Worm (Caenorhabditis elegans) whole organism, L1 larva: ENCODE results near the gene set-20.
A peak's percentile ranks its signal among the peaks of the same experiment; 100 is the strongest.

Experiments used
- C16A3.4 ChIP-seq: fragments of 150-350 bp; optimal IDR thresholded peaks from 2 replicates; lab custom pipeline; 2014; ENCODE audit warnings: missing biosample characterization, missing genetic modification characterization
- C34B4.2 ChIP-seq: sonication (generic microtip); optimal IDR thresholded peaks from 2 replicates; lab custom pipeline; 2017; ENCODE audit warnings: mild to moderate bottlenecking, missing genetic modification characterization, missing compliant biosample characterization
- alr-1 ChIP-seq: fragments of 200-800 bp; sonication (Bioruptor generic); optimal IDR thresholded peaks from 2 replicates; lab custom pipeline; 2018; ENCODE audit warnings: borderline replicate concordance, mild to moderate bottlenecking, missing genetic modification characterization, missing compliant biosample characterization
- aly-2 ChIP-seq: fragments of 150-350 bp; optimal IDR thresholded peaks from 2 replicates; lab custom pipeline; 2014; ENCODE audit warnings: missing biosample characterization, missing genetic modification characterization
- ceh-82 ChIP-seq, 3 experiments: fragments of 150-350 bp in 1 of 3; sonication (generic microtip) in 2 of 3; optimal IDR thresholded peaks; 2 replicates each; lab custom pipeline; 2014 to 2017; ENCODE audit warnings: missing biosample characterization in 3 of 3, missing genetic modification characterization in 3 of 3
- dpl-1 ChIP-seq, 3 experiments: fragments of 150-350 bp in 2 of 3; sonication (generic microtip) in 1 of 3; optimal IDR thresholded peaks; 2 replicates each; lab custom pipeline; 2014 to 2017; ENCODE audit warnings: missing biosample characterization in 3 of 3, missing genetic modification characterization in 3 of 3, missing genetic modification reagents in 3 of 3
- efl-1 ChIP-seq, 4 experiments: fragments of 150-350 bp; optimal IDR thresholded peaks in 3 of 4; peaks in 1 of 4; 1 replicate in 1 of 4; 2 replicates in 3 of 4; lab custom pipeline; 2014; ENCODE audit warnings: missing biosample characterization in 2 of 4, missing genetic modification characterization in 2 of 4, missing genetic modification reagents in 2 of 4
- egl-27 ChIP-seq, 2 experiments: fragments of 150-350 bp in 1 of 2; sonication (generic microtip); optimal IDR thresholded peaks; 3 replicates each; lab custom pipeline; 2017 to 2018; ENCODE audit warnings: missing biosample characterization in 2 of 2, missing genetic modification characterization in 2 of 2, missing genetic modification reagents in 2 of 2
- elt-2 ChIP-seq: sonication (generic microtip); optimal IDR thresholded peaks from 2 replicates; lab custom pipeline; 2016; ENCODE audit warnings: missing genetic modification characterization, mild to moderate bottlenecking, inconsistent platforms, missing compliant biosample characterization, missing genetic modification reagents
- elt-3 ChIP-seq, 6 experiments: fragments of 150-350 bp in 1 of 6; sonication (generic microtip); optimal IDR thresholded peaks; 2 replicates each; lab custom pipeline; 2017 to 2018; ENCODE audit warnings: missing biosample characterization in 6 of 6, missing genetic modification characterization in 6 of 6, inconsistent platforms in 1 of 6
- fkh-10 ChIP-seq: sonication (generic microtip); optimal IDR thresholded peaks from 2 replicates; lab custom pipeline; 2017; ENCODE audit warnings: missing biosample characterization, missing genetic modification reagents, missing genetic modification characterization
- fos-1 ChIP-seq: fragments of 150-350 bp; optimal IDR thresholded peaks from 2 replicates; lab custom pipeline; 2014; ENCODE audit warnings: missing biosample characterization, missing genetic modification characterization
- grh-1 ChIP-seq: fragments of 200-800 bp; sonication (Bioruptor generic); IDR thresholded peaks from 2 replicates; pipeline ENCODE4 v1.3.6; 2022; ENCODE audit warnings: missing genetic modification reagents, missing genetic modification characterization, missing compliant biosample characterization
- hlh-17 ChIP-seq: fragments of 200-800 bp; sonication (Bioruptor generic); optimal IDR thresholded peaks from 2 replicates; lab custom pipeline; 2018; ENCODE audit warnings: missing genetic modification characterization, mild to moderate bottlenecking, missing compliant biosample characterization, moderate library complexity, borderline replicate concordance
- hlh-4 ChIP-seq: sonication (generic microtip); optimal IDR thresholded peaks from 2 replicates; lab custom pipeline; 2016; ENCODE audit warnings: mild to moderate bottlenecking, missing genetic modification characterization, missing compliant biosample characterization
- irx-1 ChIP-seq: sonication (generic microtip); optimal IDR thresholded peaks from 2 replicates; lab custom pipeline; 2016; ENCODE audit warnings: missing genetic modification characterization, missing compliant biosample characterization
- isw-1 ChIP-seq: fragments of 200-800 bp; sonication (Bioruptor generic); IDR thresholded peaks from 2 replicates; pipeline ENCODE4 v1.3.6; 2022; ENCODE audit warnings: missing genetic modification characterization, missing compliant biosample characterization
- lin-13 ChIP-seq: fragments of 150-350 bp; optimal IDR thresholded peaks from 2 replicates; lab custom pipeline; 2014; ENCODE audit warnings: missing biosample characterization, missing genetic modification reagents, missing genetic modification characterization
- lin-14 ChIP-seq: fragments of 200-800 bp; sonication (Bioruptor generic); optimal IDR thresholded peaks from 2 replicates; lab custom pipeline; 2018; ENCODE audit warnings: mild to moderate bottlenecking, missing genetic modification characterization, moderate library complexity, missing compliant biosample characterization
- lin-35 ChIP-seq, 2 experiments: fragments of 150-350 bp; optimal IDR thresholded peaks; 2 replicates each; lab custom pipeline; 2014; ENCODE audit warnings: missing biosample characterization in 2 of 2, missing genetic modification characterization in 2 of 2, missing genetic modification reagents in 2 of 2
- lin-39 ChIP-seq: fragments of 150-350 bp; optimal IDR thresholded peaks from 2 replicates; lab custom pipeline; 2014; ENCODE audit warnings: missing biosample characterization, missing genetic modification reagents, missing genetic modification characterization
- lir-3 ChIP-seq: sonication (generic microtip); optimal IDR thresholded peaks from 2 replicates; lab custom pipeline; 2016; ENCODE audit warnings: mild to moderate bottlenecking, missing genetic modification characterization, moderate library complexity, missing compliant biosample characterization; ENCODE audit not compliant: poor library complexity
- lsy-2 ChIP-seq, 2 experiments: fragments of 150-350 bp; optimal IDR thresholded peaks; 2 replicates each; lab custom pipeline; 2014; ENCODE audit warnings: missing biosample characterization in 2 of 2, missing genetic modification characterization in 2 of 2
- mef-2 ChIP-seq: fragments of 150-350 bp; optimal IDR thresholded peaks from 2 replicates; lab custom pipeline; 2014; ENCODE audit warnings: missing biosample characterization, missing genetic modification characterization
- nhr-19 ChIP-seq: fragments of 200-800 bp; sonication (Bioruptor generic); conservative IDR thresholded peaks from 2 replicates; pipeline ENCODE4 v1.3.6; 2022; ENCODE audit warnings: missing genetic modification characterization, missing compliant biosample characterization
- nhr-71 ChIP-seq: sonication (generic microtip); optimal IDR thresholded peaks from 2 replicates; lab custom pipeline; 2016; ENCODE audit warnings: mild to moderate bottlenecking, missing genetic modification characterization, moderate library complexity, missing compliant biosample characterization
- nhr-76 ChIP-seq: sonication (generic microtip); optimal IDR thresholded peaks from 2 replicates; lab custom pipeline; 2017; ENCODE audit warnings: missing biosample characterization, missing genetic modification characterization
- nhr-77 ChIP-seq: fragments of 150-350 bp; optimal IDR thresholded peaks from 2 replicates; lab custom pipeline; 2014; ENCODE audit warnings: missing biosample characterization, missing genetic modification characterization
- nhr-84 ChIP-seq: sonication (generic microtip); optimal IDR thresholded peaks from 2 replicates; lab custom pipeline; 2017; ENCODE audit warnings: missing biosample characterization, missing genetic modification characterization
- pax-3 ChIP-seq: fragments of 200-800 bp; sonication (Bioruptor generic); optimal IDR thresholded peaks from 2 replicates; lab custom pipeline; 2018; ENCODE audit warnings: mild to moderate bottlenecking, missing genetic modification characterization, moderate library complexity, missing compliant biosample characterization
- pqm-1 ChIP-seq: sonication (generic microtip); optimal IDR thresholded peaks from 3 replicates; lab custom pipeline; 2017; ENCODE audit warnings: missing biosample characterization, missing genetic modification characterization
- snpc-4 ChIP-seq: fragments of 150-350 bp; optimal IDR thresholded peaks from 2 replicates; lab custom pipeline; 2014; ENCODE audit warnings: missing biosample characterization, missing genetic modification characterization
- snu-23 ChIP-seq: sonication (generic microtip); optimal IDR thresholded peaks from 2 replicates; lab custom pipeline; 2016; ENCODE audit warnings: missing genetic modification characterization, missing compliant biosample characterization
- sox-4 ChIP-seq: sonication (generic microtip); optimal IDR thresholded peaks from 2 replicates; lab custom pipeline; 2016; ENCODE audit warnings: missing genetic modification characterization, missing compliant biosample characterization
- sptf-1 ChIP-seq: fragments of 150-350 bp; optimal IDR thresholded peaks from 2 replicates; lab custom pipeline; 2014; ENCODE audit warnings: missing biosample characterization, missing genetic modification characterization
- sup-37 ChIP-seq: fragments of 200-800 bp; sonication (Bioruptor generic); optimal IDR thresholded peaks from 2 replicates; lab custom pipeline; 2018; ENCODE audit warnings: mild to moderate bottlenecking, missing genetic modification characterization, missing compliant biosample characterization
- tbx-2 ChIP-seq: sonication (generic microtip); optimal IDR thresholded peaks from 2 replicates; lab custom pipeline; 2016; ENCODE audit warnings: missing genetic modification characterization, missing compliant biosample characterization
- unc-62 ChIP-seq: fragments of 150-350 bp; optimal IDR thresholded peaks from 2 replicates; lab custom pipeline; 2014; ENCODE audit warnings: missing biosample characterization, missing genetic modification reagents, missing genetic modification characterization
- ztf-11 ChIP-seq, 2 experiments: sonication (generic microtip); optimal IDR thresholded peaks; 2 replicates each; lab custom pipeline; 2016 to 2017; ENCODE audit warnings: missing genetic modification characterization in 2 of 2, missing biosample characterization in 1 of 2, missing compliant biosample characterization in 1 of 2
- ztf-4 ChIP-seq: fragments of 150-350 bp; optimal IDR thresholded peaks from 2 replicates; lab custom pipeline; 2014; ENCODE audit warnings: missing biosample characterization, missing genetic modification characterization

The set-20 gene

DNA sequence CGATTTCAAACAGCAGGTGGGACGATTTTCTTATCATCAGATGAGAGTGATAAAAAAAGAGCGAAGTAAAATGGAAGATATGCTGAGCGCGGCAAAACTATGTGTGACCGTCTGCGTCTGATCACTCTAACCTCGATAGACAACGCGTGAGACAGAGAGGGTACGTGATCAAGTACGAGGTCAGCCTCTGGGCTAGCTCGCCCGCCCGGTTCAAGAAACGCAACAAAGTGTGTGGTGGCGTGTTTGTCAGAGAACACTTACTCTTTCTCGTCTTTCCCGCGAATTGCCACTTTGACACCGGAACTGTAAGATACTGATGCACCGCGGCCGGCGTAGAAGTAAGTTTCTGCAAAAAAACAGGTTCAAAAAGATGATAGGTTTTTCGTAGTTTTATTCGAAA, 10.2 kb upstream of the set-20 start (continued):
- no peak for TF ChIP-seq sup-37
- peak; percentile 71 for TF ChIP-seq snu-23
- TF ChIP-seq nhr-76 (tag; lab: Kevin White, UChicago) = no peak
- TF ChIP-seq sox-4 (tag; lab: Kevin White, UChicago) = no peak
- TF ChIP-seq lin-13 = no peak
- TF ChIP-seq efl-1 (optimal IDR thresholded peaks at IDR 0.05; lab: Kevin White, UChicago) = peak in 1 of 2 experiments; percentile 27
- TF ChIP-seq efl-1 (GFP tag; optimal IDR thresholded peaks at IDR 0.05 in 1 of 2; lab: Kevin White, UChicago) = peak in 1 of 2 experiments; percentile 93
- TF ChIP-seq hlh-17 (GFP tag; lab: Kevin White, UChicago) = no peak
- no peak for TF ChIP-seq mef-2 (tag; lab: Kevin White, UChicago)
- TF ChIP-seq elt-3 (tag; optimal IDR thresholded peaks at IDR 0.05; lab: Kevin White, UChicago) = peak; percentile 2 to 77 (median 38)
- no peak for TF ChIP-seq ztf-11 (tag; optimal IDR thresholded peaks at IDR 0.05; lab: Kevin White, UChicago)
- peak; percentile 22 for TF ChIP-seq C16A3.4
- no peak for TF ChIP-seq unc-62 (GFP tag; lab: Kevin White, UChicago)
- no peak for TF ChIP-seq pax-3 (tag; lab: Kevin White, UChicago)
- TF ChIP-seq alr-1 = no peak
- TF ChIP-seq tbx-2 = peak; percentile 60
- no peak for TF ChIP-seq C34B4.2 (tag; lab: Kevin White, UChicago)
- no peak for TF ChIP-seq isw-1
- TF ChIP-seq sptf-1 (tag; lab: Kevin White, UChicago) = no peak
- no peak for TF ChIP-seq nhr-84 (tag; lab: Kevin White, UChicago)
- no peak for TF ChIP-seq irx-1 (tag; lab: Kevin White, UChicago)
- TF ChIP-seq egl-27 (tag; optimal IDR thresholded peaks at IDR 0.05; lab: Kevin White, UChicago) = no peak
- no peak for TF ChIP-seq lin-39 (tag; lab: Kevin White, UChicago)
- TF ChIP-seq, all 84 proteins: peak for 25

DNA sequence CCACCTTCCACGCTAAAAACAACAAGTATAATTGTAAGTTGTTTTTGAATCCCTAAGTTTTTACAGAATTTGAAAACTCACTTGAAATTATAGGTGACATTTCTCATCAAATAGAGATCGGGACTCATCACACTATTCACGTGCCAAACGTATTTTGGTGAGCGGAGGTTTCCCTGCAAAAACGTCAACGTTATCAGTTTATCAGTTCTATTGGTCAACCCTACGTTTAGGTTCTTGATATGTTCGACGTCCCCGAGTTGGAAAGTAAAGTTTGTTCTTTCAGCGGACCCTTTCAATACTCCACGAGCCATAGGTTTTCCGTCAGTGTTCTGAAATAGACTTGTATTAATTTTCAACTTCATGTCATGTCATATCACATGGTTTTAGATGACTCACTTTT, 9.5 kb upstream of the set-20 start:
- peak; percentile 2 for TF ChIP-seq elt-2 (tag; lab: Kevin White, UChicago)
- TF ChIP-seq nhr-71 = peak; percentile 2
- TF ChIP-seq pax-3 (tag; lab: Kevin White, UChicago) = no peak
- peak in 1 of 2 experiments; percentile 12 for TF ChIP-seq lin-35 (GFP tag; optimal IDR thresholded peaks at IDR 0.05; lab: Kevin White, UChicago)
- TF ChIP-seq efl-1 (optimal IDR thresholded peaks at IDR 0.05; lab: Kevin White, UChicago) = no peak
- peak in 1 of 2 experiments; percentile 90 for TF ChIP-seq efl-1 (GFP tag; optimal IDR thresholded peaks at IDR 0.05 in 1 of 2; lab: Kevin White, UChicago)

DNA sequence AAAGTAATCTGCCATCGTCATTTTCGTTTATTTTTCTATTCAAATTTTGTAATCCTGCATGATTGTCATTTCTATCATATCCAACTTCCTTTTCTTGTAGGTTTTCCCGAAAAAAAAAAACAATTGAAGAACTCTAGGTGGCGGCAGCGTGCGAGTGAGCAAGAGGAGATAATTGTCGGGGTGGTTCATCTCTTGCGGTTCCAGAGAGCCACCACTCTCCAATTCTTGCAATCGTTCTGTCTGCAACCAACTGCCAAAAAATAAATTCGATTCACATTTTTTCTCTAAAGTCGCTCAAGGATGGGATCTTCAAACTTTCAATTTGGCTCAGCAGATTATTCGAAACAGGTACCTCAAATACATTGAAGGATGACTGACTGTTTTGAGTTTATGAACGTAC, 6.1 kb upstream of the set-20 start, which contains the start of gene W01C8.1:
TSS of gene W01C8.1 (plus strand) at position 301 of the 400 bp plus-strand sequence.
- TF ChIP-seq snpc-4 (tag; lab: Kevin White, UChicago) = no peak
- TF ChIP-seq grh-1 (GFP tag; lab: Robert Waterston, UW) = no peak
- no peak for TF ChIP-seq efl-1 (optimal IDR thresholded peaks at IDR 0.05; lab: Kevin White, UChicago)
- peak in 1 of 2 experiments; percentile 40 for TF ChIP-seq efl-1 (GFP tag; optimal IDR thresholded peaks at IDR 0.05 in 1 of 2; lab: Kevin White, UChicago)
- no peak for TF ChIP-seq pqm-1 (tag; lab: Kevin White, UChicago)
- TF ChIP-seq sptf-1 (tag; lab: Kevin White, UChicago) = no peak
- no peak for TF ChIP-seq fos-1

DNA sequence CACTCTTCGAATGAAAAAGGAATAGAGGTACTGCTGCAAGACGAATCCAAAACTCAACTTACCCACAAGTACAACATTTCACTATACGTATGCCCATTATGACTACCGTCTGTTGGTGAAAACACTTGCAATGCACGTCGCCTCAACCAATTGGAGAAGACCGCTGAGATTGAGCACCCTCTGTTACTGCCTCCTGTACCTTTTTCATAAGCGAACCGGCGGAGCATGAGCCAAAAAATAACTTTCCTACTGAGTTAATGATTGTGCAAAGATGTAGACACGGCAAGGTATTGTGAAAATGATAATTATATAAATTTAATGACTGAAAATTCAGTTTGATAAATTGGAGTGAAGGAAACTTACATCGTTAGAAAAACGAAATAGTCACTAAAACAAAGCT, 3.1 kb upstream of the set-20 start:
- TF ChIP-seq lin-35 (GFP tag; optimal IDR thresholded peaks at IDR 0.05; lab: Kevin White, UChicago) (no peak), lin-14 (GFP tag; lab: Kevin White, UChicago) (no peak), fkh-10 (GFP tag; lab: Kevin White, UChicago) (no peak), grh-1 (GFP tag; lab: Robert Waterston, UW) (no peak), hlh-4 (tag; lab: Kevin White, UChicago) (no peak), lsy-2 (tag; optimal IDR thresholded peaks at IDR 0.05; lab: Kevin White, UChicago) (no peak), C16A3.4 (no peak), nhr-19 (GFP tag; lab: Robert Waterston, UW) (no peak), dpl-1 (GFP tag; optimal IDR thresholded peaks at IDR 0.05; lab: Kevin White, UChicago) (no peak), lir-3 (tag; lab: Kevin White, UChicago) (no peak), aly-2 (tag; lab: Kevin White, UChicago) (no peak), egl-27 (tag; optimal IDR thresholded peaks at IDR 0.05; lab: Kevin White, UChicago) (no peak), ceh-82 (tag; optimal IDR thresholded peaks at IDR 0.05; lab: Kevin White, UChicago) (no peak), nhr-77 (tag; lab: Kevin White, UChicago) (no peak), ztf-4 (tag; lab: Kevin White, UChicago) (no peak), efl-1 (optimal IDR thresholded peaks at IDR 0.05; lab: Kevin White, UChicago) (no peak), efl-1 (GFP tag; optimal IDR thresholded peaks at IDR 0.05 in 1 of 2; lab: Kevin White, UChicago) (no peak)
- TF ChIP-seq, all 84 proteins: peak for 0
